Fruit fly (Drosophila melanogaster) ovary, adult (tissue): ENCODE measurements around the gene CG16717.

Experiments used
- CG17801 ChIP-seq: fragments of 200-800 bp; optimal IDR thresholded peaks from 2 replicates; lab custom pipeline; 2019; ENCODE audit warnings: missing biosample characterization, mild to moderate bottlenecking, missing genetic modification characterization, moderate library complexity; ENCODE audit not compliant: partially characterized antibody

Gene CG16717

dm6 chr3L:9678994-9679393 lies at the start of gene CG16717, which contains the start of gene fry:
Gene CG16717 (plus strand): TSS chr3L:9679201.
Gene fry (minus strand): TSS chr3L:9679103.
- TF ChIP-seq CG17801 = peak; percentile 57

- peak; percentile 12 for TF ChIP-seq CG17801
Measured at dm6 chr3L:9629910-9630309, 49.1 kb upstream of the CG16717 start.

dm6 chr3L:9637812-9638211 lies 41.2 kb upstream of the CG16717 start, which contains the start of gene CG8329:
Gene CG8329 (plus strand): TSS chr3L:9638112.
- TF ChIP-seq CG17801 = no peak

dm6 chr3L:9638971-9639370 lies 40.0 kb upstream of the CG16717 start, which contains the start of gene CG18179:
Gene CG18179 (plus strand): TSS chr3L:9639271.
- TF ChIP-seq CG17801 = no peak

DNA sequence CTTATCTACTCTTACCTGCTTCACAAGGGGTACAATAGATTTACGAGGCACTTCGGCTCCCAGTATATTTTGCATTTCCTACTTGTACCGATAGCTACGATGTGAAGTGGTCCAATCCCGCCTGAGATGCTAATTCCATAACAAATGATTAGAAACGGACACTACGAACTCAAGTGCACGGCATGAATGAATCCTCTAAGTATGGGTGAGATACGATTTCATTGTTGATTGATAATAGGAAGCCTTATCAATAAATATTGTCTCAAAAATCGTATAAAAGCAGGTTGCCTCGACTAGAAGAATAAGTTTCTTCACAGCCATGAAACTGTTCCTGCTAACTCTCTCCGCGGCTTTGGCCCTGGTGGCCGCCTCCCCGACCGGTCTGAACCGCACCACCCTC lies 38.3 kb upstream of the CG16717 start, which contains the start of gene CG18180:
TSS of gene CG18180 (plus strand) at position 301 of the 400 bp plus-strand sequence.
- no peak for TF ChIP-seq CG17801

- TF ChIP-seq CG17801 = no peak
Measured at dm6 chr3L:9643762-9644161, 35.2 kb upstream of the CG16717 start, which contains the start of gene CNMaR. Gene CNMaR (plus strand): TSS chr3L:9644109.

- TF ChIP-seq CG17801 = no peak
Measured at dm6 chr3L:9671372-9671771, 7.6 kb upstream of the CG16717 start.

dm6 chr3L:9674300-9674699 lies 4.7 kb upstream of the CG16717 start:
- no peak for TF ChIP-seq CG17801

DNA sequence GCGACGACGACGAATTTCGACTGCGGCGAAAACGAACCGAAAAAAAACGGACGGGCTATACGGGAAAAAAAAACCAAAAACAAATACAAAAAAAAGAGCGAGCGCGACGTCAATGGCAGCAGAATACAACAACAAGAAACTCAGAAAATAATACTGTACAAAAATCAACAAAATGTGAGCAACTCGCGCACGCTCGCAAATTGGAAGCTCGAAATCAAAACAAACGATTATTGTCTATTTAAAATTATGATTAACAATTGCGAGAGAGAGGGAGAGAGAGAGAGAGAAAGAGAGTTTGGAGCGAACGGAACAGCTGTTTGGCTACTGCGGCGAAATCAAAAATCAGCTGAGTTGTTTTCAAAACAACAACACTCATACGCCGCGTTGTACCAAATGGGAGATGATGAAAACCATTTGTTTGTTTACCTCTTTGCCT lies 3.5 kb upstream of the CG16717 start:
- TF ChIP-seq CG17801 = peak; percentile 81

DNA sequence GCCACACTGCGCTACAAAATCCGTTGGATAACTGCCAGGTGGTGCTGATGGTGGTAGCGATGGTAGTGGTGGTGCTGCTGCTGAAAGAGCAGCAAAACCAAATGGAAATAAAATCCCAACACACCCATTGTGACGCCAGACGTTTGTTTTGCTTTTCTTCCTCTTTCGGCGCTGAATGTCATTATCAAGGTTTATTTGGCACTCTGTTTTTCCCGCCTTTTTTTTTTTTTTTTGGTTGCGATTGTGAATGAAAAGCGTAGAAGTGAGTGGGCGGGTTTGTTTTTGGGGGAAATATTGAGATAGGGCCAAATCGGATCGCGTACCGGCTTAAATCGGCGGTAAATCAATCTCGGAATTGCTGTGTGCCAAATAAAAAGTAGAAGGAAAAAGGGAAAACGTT lies 1.7 kb upstream of the CG16717 start:
- TF ChIP-seq CG17801 = no peak

DNA sequence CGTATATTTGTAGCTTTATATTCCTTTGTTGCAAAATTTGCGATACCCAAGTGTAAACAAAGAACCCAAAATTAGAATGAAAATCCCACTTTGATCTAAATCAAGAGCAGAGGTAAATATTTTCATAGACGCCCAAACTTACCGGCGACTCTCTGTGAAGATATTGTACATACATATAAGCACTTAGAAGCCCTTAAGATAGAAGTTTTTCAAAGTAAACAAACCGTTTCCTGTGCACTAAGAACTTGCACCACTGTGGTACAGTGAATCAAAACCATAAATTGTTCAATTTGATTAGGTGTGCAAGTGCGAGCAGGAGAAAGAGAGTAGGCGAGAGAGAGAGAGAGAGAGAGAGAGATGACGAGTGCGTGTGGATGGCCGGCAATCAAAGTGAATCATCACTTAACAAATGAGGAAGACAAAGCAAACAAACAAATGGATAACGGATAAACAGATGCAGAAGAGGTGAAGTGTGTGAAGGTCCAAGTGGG lies 949 bp upstream of the CG16717 start:
- TF ChIP-seq CG17801 = no peak

- TF ChIP-seq CG17801 = no peak
Measured at dm6 chr3L:9680968-9681367, 2.0 kb downstream of the CG16717 start, which contains the start of gene alphaTub67C. Gene alphaTub67C (plus strand): TSS chr3L:9681268.

DNA sequence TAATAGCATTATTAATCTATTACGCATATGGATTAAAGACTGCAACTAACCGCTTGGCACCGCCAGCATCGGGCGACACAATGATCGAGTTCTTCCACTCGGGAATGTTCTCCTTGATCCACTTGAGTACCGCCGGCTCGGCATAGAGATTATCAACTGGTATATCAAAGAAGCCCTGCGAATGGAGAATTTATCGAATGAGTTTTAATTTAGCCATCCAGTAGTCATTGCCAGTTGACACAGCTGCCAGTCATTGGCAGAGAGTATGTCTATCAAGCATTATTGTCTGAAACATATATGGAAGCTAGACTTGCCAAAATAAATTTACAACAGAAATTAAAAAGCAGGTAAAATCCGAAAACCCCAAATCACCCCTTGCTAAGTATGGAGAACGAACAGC lies 5.9 kb downstream of the CG16717 start, which contains the start of gene CG16719:
TSS of gene CG16719 (plus strand) at position 301 of the 400 bp plus-strand sequence.
- no peak for TF ChIP-seq CG17801

dm6 chr3L:9687536-9687935 lies 8.5 kb downstream of the CG16717 start:
- TF ChIP-seq CG17801 = no peak

dm6 chr3L:9688674-9689073 lies 9.7 kb downstream of the CG16717 start:
- TF ChIP-seq CG17801 = no peak

- TF ChIP-seq CG17801 = no peak
Measured at dm6 chr3L:9689809-9690208, 10.8 kb downstream of the CG16717 start.

DNA sequence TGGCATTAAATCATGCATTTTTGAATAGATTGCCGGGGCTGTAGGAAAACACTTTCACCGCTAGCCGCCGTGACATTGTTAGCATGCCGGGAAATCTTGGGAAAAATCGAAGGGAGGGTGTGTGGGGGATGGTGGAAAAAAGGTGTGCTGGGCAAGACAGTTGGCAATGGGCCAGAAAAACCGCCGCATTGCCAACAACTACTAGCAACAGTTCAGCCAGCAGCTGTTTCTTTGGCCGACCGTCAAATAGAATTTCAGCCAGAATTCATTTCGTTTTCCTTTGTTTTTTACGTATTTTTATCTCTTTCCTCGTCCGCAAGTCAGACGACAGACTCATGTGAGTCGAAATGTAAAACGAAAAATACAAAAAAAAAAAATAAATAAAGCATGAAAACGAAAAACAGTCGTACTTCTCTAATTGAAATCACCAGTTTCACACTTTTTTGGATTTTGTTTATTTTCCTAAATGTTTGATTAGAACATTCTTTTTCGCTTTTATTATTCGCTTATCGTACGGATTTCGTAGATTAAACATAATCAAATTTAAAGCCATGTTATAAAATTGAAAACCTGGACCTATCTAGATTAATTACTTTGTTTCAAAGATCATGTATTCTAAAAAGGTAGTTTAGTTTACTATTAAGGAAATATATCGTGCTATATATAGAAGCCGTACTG lies 11.9 kb downstream of the CG16717 start:
- no peak for TF ChIP-seq CG17801

DNA sequence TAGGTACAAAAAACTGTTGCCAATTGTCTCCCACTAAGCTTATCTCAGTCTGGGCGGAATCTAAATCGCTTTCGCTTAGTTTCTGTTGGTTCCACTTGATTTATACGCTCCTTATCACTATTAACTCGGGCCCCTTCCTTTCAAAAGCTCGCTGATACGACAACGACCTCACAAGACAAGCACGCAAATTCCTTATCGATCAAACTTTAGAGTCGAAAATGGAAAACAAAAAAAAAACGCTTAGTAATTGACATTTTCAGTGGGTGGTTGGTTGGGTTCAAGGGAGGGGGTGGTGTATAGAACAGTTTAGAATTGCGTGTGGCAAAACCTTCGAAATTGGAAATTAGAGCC lies 12.4 kb downstream of the CG16717 start:
- no peak for TF ChIP-seq CG17801
